Worm (Caenorhabditis elegans): ENCODE results near the gene acc-4.

DNA sequence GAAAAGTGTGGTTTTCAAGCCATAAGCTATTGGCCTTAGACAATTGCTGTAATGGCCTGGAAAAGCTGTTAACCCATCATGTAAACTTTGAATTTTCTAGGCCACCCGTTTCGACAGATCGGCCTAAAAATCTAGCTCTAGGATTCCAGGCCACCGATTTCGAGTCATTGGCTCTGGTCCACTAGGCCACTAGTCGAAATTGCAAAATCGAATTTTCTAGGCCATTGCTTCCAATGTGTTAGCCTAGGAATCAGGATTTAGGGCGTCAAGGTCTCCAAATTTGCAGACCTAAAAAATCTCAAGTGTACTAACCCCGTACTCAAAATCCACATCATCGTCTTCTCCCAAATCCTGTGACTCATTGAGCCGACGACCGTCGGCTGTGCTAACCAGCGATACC, 26.8 kb upstream of the acc-4 start:
- no peak for TF ChIP-seq flt-1 (GFP tag; IDR thresholded peaks at IDR 0.05)
- TF ChIP-seq klf-2 (GFP tag; conservative IDR thresholded peaks at IDR 0.05): no peak
- no peak for TF ChIP-seq ztf-23 (GFP tag; IDR thresholded peaks at IDR 0.05)
- no peak for TF ChIP-seq cog-1 (tag; optimal IDR thresholded peaks at IDR 0.05)
- no peak for TF ChIP-seq T22C8.4 (GFP tag; IDR thresholded peaks at IDR 0.05)
